Worm (Caenorhabditis elegans) whole organism, L4/young adult: Measurements from ENCODE around the gene C24H11.5.

Source experiments
- W03F9.2 ChIP-seq: fragments of 150-350 bp; optimal IDR thresholded peaks from 2 replicates; lab custom pipeline; 2014; ENCODE audit warnings: missing biosample characterization, missing genetic modification characterization
- dao-5 ChIP-seq: sonication (generic microtip); optimal IDR thresholded peaks from 2 replicates; lab custom pipeline; 2016; ENCODE audit warnings: missing genotype, missing genetic modification characterization, moderate library complexity, missing compliant biosample characterization
- him-1 ChIP-seq: sonication (generic microtip); optimal IDR thresholded peaks from 2 replicates; lab custom pipeline; 2016; ENCODE audit warnings: missing genotype, missing genetic modification reagents, missing genetic modification characterization, missing compliant biosample characterization

Gene C24H11.5

ce11 chrIII:11810447-11810846 lies 30.4 kb downstream of the C24H11.5 start, which contains the start of gene C18D11.6:
Gene C18D11.6 (plus strand): TSS chrIII:11810556.
- TF ChIP-seq him-1 (tag; lab: Kevin White, UChicago) (no peak), dao-5 (tag; lab: Kevin White, UChicago) (no peak), W03F9.2 (no peak)

ce11 chrIII:11811839-11812238 lies 31.8 kb downstream of the C24H11.5 start:
- TF ChIP-seq dao-5 (tag; lab: Kevin White, UChicago): no peak
- TF ChIP-seq him-1 (tag; lab: Kevin White, UChicago): no peak
- no peak for TF ChIP-seq W03F9.2

- TF ChIP-seq dao-5 (tag; lab: Kevin White, UChicago): no peak
- TF ChIP-seq him-1 (tag; lab: Kevin White, UChicago): no peak
- TF ChIP-seq W03F9.2: no peak
These were observed 34.6 kb downstream of the C24H11.5 start for ce11 chrIII:11814653-11815052.

ce11 chrIII:11816523-11817003 lies 36.5 kb downstream of the C24H11.5 start, which contains the start of gene C18D11.1:
Gene C18D11.1 (plus strand): TSS chrIII:11816573.
- no peak for TF ChIP-seq him-1 (tag; lab: Kevin White, UChicago)

- no peak for TF ChIP-seq dao-5 (tag; lab: Kevin White, UChicago)
- TF ChIP-seq W03F9.2: no peak
- TF ChIP-seq him-1 (tag; lab: Kevin White, UChicago): no peak
These were observed 37.8 kb downstream of the C24H11.5 start for ce11 chrIII:11817865-11818264.

- no peak for TF ChIP-seq him-1 (tag; lab: Kevin White, UChicago)
- TF ChIP-seq dao-5 (tag; lab: Kevin White, UChicago): no peak
- no peak for TF ChIP-seq W03F9.2
These were observed 42.4 kb downstream of the C24H11.5 start, which contains the start of gene maa-1 for ce11 chrIII:11822407-11822806. Gene maa-1 (minus strand): TSS chrIII:11822526.

- TF ChIP-seq dao-5 (tag; lab: Kevin White, UChicago): no peak
- TF ChIP-seq him-1 (tag; lab: Kevin White, UChicago): peak; percentile 35
- peak; percentile 79 for TF ChIP-seq W03F9.2
These were observed 43.2 kb downstream of the C24H11.5 start, which contains the start of gene C18D11.3 for ce11 chrIII:11823260-11823659. Gene C18D11.3 (plus strand): TSS chrIII:11823448.

ce11 chrIII:11824088-11824487 lies 44.1 kb downstream of the C24H11.5 start:
- no peak for TF ChIP-seq him-1 (tag; lab: Kevin White, UChicago)
- TF ChIP-seq dao-5 (tag; lab: Kevin White, UChicago): no peak
- no peak for TF ChIP-seq W03F9.2

- TF ChIP-seq dao-5 (tag; lab: Kevin White, UChicago) (no peak), him-1 (tag; lab: Kevin White, UChicago) (no peak), W03F9.2 (no peak)
These were observed 44.5 kb downstream of the C24H11.5 start for ce11 chrIII:11824580-11824979.

ce11 chrIII:11825654-11826053 lies 45.6 kb downstream of the C24H11.5 start:
- TF ChIP-seq W03F9.2 (peak; percentile 19), him-1 (tag; lab: Kevin White, UChicago) (no peak)

ce11 chrIII:11826118-11826517 lies 46.1 kb downstream of the C24H11.5 start, which contains the start of gene rsp-8:
Gene rsp-8 (plus strand): TSS chrIII:11826418.
- TF ChIP-seq him-1 (tag; lab: Kevin White, UChicago): no peak
- TF ChIP-seq W03F9.2: no peak
- no peak for TF ChIP-seq dao-5 (tag; lab: Kevin White, UChicago)

- TF ChIP-seq dao-5 (tag; lab: Kevin White, UChicago): no peak
- no peak for TF ChIP-seq him-1 (tag; lab: Kevin White, UChicago)
- TF ChIP-seq W03F9.2: no peak
These were observed 49.0 kb downstream of the C24H11.5 start for ce11 chrIII:11829062-11829461.

ce11 chrIII:11829585-11830195 lies 49.7 kb downstream of the C24H11.5 start:
- no peak for TF ChIP-seq him-1 (tag; lab: Kevin White, UChicago)
- TF ChIP-seq W03F9.2: no peak
- no peak for TF ChIP-seq dao-5 (tag; lab: Kevin White, UChicago)
